Fruit fly (Drosophila melanogaster) Kc167 (cell line): Measurements from ENCODE around the gene CG14646.
A peak's percentile ranks its signal among the peaks of the same experiment; 100 is the strongest.

Experiments
- Myc ChIP-seq: fragments of >200 bp; optimal IDR thresholded peaks from 2 replicates; lab custom pipeline; 2017; ENCODE audit warnings: missing external identifiers
- Sin3A ChIP-seq: fragments of >200 bp; optimal IDR thresholded peaks from 2 replicates; lab custom pipeline; 2018; ENCODE audit warnings: missing external identifiers
- h ChIP-seq: fragments of >200 bp; optimal IDR thresholded peaks from 3 replicates; lab custom pipeline; 2018; ENCODE audit warnings: missing external identifiers
- insv ChIP-seq: fragments of >200 bp; optimal IDR thresholded peaks from 3 replicates; lab custom pipeline; 2018; ENCODE audit warnings: missing external identifiers
- psq ChIP-seq: fragments of >200 bp; optimal IDR thresholded peaks from 2 replicates; lab custom pipeline; 2017; ENCODE audit warnings: missing external identifiers
- ttk ChIP-seq: sonication (Bioruptor generic); optimal IDR thresholded peaks from 2 replicates; lab custom pipeline; 2017; ENCODE audit warnings: missing external identifiers

Gene CG14646

DNA sequence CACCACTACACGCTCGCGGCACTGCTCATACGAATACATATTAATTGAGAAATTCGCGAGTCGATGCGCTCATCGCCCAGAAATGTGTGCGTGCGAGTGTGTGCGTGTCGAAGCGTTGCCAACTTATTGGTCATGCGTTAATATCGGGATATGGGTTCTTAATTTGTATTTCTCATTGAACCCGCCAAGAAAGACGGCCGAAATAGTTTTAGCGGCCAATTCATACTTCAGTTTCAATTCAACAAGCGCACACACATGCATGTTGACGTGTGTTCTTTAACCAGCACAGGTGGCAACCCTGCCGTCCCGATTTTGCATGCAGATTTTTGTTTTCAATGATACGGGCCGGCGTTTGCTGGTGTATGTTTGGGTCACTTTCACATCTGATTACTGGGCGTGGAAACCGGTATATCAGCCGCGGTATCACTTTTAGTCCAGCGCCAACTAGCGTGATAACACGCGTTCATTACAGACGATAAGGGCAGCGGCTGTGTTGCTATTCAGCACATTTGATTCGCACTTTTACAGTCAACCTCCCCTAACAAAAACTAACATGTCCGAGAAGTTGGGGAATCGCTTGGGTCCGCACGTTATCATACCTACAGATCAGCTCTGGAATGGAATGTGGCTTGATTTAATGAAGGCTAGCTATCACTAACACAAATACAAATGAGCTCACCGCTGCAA lies 13.7 kb downstream of the CG14646 start:
- TF ChIP-seq psq: no peak
- no peak for TF ChIP-seq Sin3A (lab: Kevin White, UChicago)
- TF ChIP-seq h (lab: Kevin White, UChicago): no peak
- no peak for TF ChIP-seq ttk (lab: Kevin White, UChicago)
- no peak for TF ChIP-seq insv
- no peak for TF ChIP-seq Myc (lab: Kevin White, UChicago)

DNA sequence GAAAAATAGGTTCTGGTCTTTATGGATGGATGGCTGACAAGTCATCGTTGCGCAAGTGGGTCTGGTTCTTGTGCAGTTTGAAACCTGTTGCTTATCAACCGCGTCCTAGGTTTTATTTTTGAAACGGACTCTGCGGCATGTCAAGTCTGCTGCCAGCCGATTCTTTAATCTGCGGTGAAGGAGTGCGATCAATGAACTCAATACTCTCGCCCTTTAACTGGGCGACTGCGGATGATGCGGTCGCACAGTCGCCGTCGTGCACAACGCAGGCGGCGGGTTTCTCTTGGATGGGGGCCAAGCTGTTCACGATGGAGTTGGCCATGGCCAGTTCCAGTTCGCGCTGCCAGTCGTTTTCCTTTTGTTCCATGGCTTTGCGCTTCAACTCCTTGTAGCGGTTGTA lies 17.2 kb downstream of the CG14646 start:
- TF ChIP-seq ttk (lab: Kevin White, UChicago): no peak
- TF ChIP-seq Myc (lab: Kevin White, UChicago): no peak

DNA sequence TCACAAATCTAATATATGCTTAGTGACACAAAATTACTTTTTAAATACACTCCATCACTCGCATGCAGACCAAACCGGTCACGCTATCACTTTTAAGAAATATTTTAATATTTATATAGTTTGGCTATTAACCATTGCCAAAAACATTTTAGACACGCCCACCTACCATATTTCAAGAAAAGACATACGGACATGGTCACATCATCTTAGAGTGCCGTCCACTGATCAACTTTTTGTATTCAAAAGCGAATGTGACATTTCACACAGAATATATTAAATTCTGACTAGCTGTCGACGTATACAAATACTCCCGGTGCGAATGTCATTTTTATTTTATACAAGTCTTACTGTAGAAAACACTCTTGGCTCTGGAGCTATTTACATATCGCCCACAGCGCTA lies 26.0 kb downstream of the CG14646 start, which contains the start of gene CG31528:
CG31528 (plus strand) TSS at position 301 of the 400 bp plus-strand sequence.
- TF ChIP-seq Myc (lab: Kevin White, UChicago): no peak
- TF ChIP-seq psq: no peak
- no peak for TF ChIP-seq Sin3A (lab: Kevin White, UChicago)
- TF ChIP-seq ttk (lab: Kevin White, UChicago): no peak
- no peak for TF ChIP-seq h (lab: Kevin White, UChicago)
- TF ChIP-seq insv: no peak

DNA sequence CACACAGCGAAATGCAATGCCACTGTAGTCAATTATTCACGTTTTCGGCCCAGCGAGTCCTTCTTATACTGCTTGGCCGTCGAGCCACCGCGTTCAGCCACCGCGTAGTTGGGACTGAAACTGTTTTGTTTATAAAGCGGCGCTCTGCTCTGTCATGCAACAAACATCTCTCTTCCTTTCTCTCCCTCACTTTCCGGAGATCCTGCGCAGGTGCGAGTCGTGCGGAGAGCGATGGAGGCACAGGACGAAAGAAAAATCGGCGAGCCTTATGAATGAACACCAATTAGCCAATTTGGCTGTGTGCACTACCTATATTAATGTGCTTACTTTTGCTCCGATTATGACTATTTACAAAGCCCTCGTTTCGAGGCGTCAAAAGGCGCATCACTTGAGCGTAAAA lies 29.3 kb downstream of the CG14646 start, which contains the start of gene CG32944:
CG32944 (minus strand) TSS at position 97 of the 400 bp plus-strand sequence.
- no peak for TF ChIP-seq h (lab: Kevin White, UChicago)

DNA sequence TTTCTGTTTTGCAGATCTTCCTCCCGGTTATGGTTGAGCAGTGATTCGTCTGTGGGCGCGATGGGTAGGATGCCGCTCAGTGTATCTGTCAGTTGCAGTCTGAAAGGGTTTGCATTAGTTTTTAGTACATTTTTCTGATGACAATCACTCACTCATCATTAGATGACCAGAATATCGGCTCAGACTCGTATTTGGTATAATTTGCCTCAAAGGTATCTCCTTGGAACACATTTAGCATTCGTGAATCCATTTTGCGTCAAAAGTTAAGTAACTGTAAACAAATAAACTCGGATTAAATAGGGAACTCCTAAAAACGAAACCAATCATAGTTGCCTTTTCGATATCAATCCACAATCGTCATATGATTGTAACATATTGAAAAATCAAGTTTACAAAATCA lies 36.6 kb downstream of the CG14646 start, which contains the start of gene CG31525:
CG31525 (plus strand) TSS at position 301 of the 400 bp plus-strand sequence.
- no peak for TF ChIP-seq Myc (lab: Kevin White, UChicago)
- no peak for TF ChIP-seq Sin3A (lab: Kevin White, UChicago)
- no peak for TF ChIP-seq insv
- TF ChIP-seq ttk (lab: Kevin White, UChicago): no peak
- no peak for TF ChIP-seq h (lab: Kevin White, UChicago)
- no peak for TF ChIP-seq psq

DNA sequence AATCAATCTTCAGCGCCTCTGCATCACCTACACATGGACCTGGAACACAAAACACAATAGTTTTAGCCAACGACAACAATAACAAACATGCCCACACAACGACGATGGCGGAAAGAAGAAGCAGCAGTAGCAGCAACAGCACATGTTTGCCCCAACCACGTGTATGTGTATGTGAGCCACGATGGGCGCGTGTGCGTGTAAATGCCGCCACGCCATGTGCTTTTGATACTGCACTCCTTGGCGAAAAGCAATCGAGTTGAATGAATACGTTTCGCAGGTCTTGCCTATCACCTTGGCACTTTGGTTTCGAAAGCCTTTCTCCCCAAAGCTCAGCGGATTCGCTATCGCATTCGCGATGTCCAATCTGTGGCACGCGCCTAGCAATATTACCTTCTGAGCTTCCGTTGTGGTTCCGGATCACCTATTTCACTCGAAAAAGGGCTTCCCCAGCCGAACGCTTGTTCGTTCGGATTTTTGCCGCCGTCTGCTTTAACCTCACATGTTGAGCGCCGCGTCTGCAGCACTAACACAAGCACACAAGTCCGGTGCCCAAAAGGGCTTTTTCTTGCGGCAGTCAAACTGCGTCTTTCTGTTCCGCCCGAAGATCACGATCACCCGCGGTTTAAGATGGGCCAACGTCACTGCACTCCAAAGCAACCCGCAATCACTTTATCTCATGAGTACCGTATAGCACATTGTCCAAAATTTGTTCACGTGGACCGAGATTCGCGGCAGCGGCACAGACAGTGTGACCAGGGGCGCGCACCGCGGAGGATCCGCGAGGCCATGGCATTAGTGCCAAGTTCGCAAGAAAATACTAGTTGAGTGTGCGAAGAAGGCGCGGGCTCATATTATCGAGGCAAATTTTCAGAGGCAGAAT lies 38.7 kb downstream of the CG14646 start, which contains the start of gene srl:
srl (minus strand) TSS at position 751 of the 880 bp plus-strand sequence.
- no peak for TF ChIP-seq h (lab: Kevin White, UChicago)
- no peak for TF ChIP-seq insv
- no peak for TF ChIP-seq psq
- TF ChIP-seq Sin3A (lab: Kevin White, UChicago): no peak
- no peak for TF ChIP-seq Myc (lab: Kevin White, UChicago)

DNA sequence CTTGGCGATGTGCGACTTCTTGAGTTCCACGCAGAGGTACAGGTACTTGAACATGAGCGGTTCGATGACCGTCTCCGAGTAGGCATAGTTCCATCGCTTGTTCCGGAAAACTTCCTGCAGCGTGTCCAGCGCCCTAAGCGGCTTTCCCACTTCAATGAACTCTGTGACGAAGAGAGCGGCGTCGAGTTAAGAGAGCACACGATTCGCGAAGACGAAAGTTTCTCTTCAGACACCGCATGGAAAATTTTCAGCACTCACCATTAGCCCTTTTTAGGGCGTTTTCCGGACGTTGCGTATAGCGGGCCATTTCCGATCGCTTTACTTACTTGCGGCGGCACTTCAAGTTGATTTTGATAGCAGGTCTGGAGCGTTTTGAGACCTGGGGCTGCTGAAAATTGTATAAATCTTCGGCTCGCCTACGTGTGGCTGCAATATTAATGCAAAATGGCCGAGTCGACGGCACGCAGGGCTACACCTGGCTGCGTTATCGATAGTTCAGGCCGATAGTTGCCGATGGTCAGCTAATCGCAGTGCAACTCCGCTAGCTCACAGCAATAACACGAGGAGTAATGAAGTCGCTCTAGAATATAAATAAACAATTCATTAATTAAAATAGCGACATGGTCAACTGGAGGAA lies 43.4 kb downstream of the CG14646 start, which contains the start of the genes eIF3a and CG1074:
eIF3a (minus strand) TSS at position 455 of the 637 bp plus-strand sequence.
CG1074 (plus strand) TSS at position 525 of the 637 bp plus-strand sequence.
- TF ChIP-seq Myc (lab: Kevin White, UChicago) (no peak), insv (no peak), h (lab: Kevin White, UChicago) (no peak), Sin3A (lab: Kevin White, UChicago) (no peak), psq (no peak), ttk (lab: Kevin White, UChicago) (no peak)

DNA sequence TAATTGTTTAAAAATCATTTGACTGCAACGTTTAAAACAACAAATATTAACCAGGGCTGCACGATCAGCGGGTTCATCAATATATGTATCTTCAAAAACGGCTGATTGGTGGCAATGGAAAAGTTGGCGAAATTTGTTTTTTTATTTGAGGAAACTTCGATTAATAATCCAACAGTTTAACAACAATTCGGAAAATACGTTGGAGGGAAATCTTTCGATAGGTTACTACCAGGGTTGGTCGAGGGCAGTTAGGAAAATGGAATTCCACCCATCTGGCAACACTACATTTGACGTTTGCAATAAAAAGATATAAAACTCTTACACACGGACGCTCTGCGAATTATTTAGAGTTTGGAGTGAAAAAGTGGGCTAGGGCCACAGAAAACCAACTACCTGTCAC lies 46.9 kb downstream of the CG14646 start, which contains the start of the genes Lipt2 and CG14650:
Lipt2 (minus strand) TSS at position 217 of the 400 bp plus-strand sequence.
CG14650 (plus strand) TSS at position 275 of the 400 bp plus-strand sequence.
- no peak for TF ChIP-seq ttk (lab: Kevin White, UChicago)
- no peak for TF ChIP-seq psq
- no peak for TF ChIP-seq insv
- no peak for TF ChIP-seq h (lab: Kevin White, UChicago)
- TF ChIP-seq Myc (lab: Kevin White, UChicago): no peak
- TF ChIP-seq Sin3A (lab: Kevin White, UChicago): no peak

DNA sequence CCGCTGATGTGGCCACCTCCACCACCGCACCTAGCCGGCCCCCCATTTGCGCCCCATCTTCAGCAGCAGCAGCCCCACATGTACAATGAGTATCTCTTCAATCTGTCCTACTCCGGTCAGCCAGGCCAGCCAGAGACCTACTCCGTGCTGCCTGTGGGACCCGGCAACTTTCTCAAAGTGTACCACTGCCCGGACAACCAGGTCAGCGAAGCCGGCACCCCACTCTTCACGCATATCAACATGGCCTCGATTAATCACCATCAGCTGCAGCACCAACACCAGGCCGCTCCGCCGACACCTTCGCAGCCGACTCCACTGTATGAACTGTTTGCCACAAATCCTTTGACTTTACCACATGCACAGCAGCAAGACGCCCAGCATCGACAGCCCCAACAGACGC lies 47.7 kb downstream of the CG14646 start:
- TF ChIP-seq Sin3A (lab: Kevin White, UChicago) (no peak), ttk (lab: Kevin White, UChicago) (peak; percentile 93)
